Fruit fly (Drosophila melanogaster) whole organism, embryonic: ENCODE results near the gene CG5781.

Source experiments
- Asciz ChIP-seq: fragments of 200-800 bp; sonication (Bioruptor generic); optimal IDR thresholded peaks from 2 replicates; lab custom pipeline; 2017; ENCODE audit warnings: missing biosample characterization, mild to moderate bottlenecking, missing genetic modification characterization, missing genetic modification reagents
- CG10565 ChIP-seq: fragments of 200-800 bp; sonication (Bioruptor generic); optimal IDR thresholded peaks from 3 replicates; lab custom pipeline; 2016; ENCODE audit warnings: missing biosample characterization, mild to moderate bottlenecking, missing genetic modification characterization
- CG11504 ChIP-seq: fragments of 200-800 bp; sonication (Bioruptor generic); optimal IDR thresholded peaks from 3 replicates; lab custom pipeline; 2019; ENCODE audit warnings: missing biosample characterization, mild to moderate bottlenecking, missing genetic modification characterization, moderate library complexity
- CG11560 ChIP-seq: fragments of 200-800 bp; sonication (Bioruptor generic); IDR thresholded peaks from 3 replicates; pipeline ENCODE4 v1.3.6; 2022; ENCODE audit warnings: missing biosample characterization, missing genetic modification characterization
- CG13424 ChIP-seq: fragments of 200-800 bp; sonication (Bioruptor generic); optimal IDR thresholded peaks from 2 replicates; lab custom pipeline; 2019; ENCODE audit warnings: missing biosample characterization, mild to moderate bottlenecking, missing genetic modification characterization, moderate library complexity
- CG13624 ChIP-seq: fragments of 200-800 bp; sonication (Bioruptor generic); optimal IDR thresholded peaks from 2 replicates; lab custom pipeline; 2016; ENCODE audit warnings: missing biosample characterization, missing genetic modification characterization
- CG14441 ChIP-seq: fragments of 200-800 bp; sonication (Bioruptor generic); IDR thresholded peaks from 2 replicates; pipeline ENCODE4 v1.3.6; 2022; ENCODE audit warnings: missing biosample characterization, missing genetic modification characterization
- CG1603 ChIP-seq: fragments of 200-800 bp; sonication (Bioruptor generic); optimal IDR thresholded peaks from 2 replicates; lab custom pipeline; 2019; ENCODE audit warnings: missing biosample characterization, mild to moderate bottlenecking, missing genetic modification characterization, moderate library complexity
- CG18599 ChIP-seq: fragments of 200-800 bp; sonication (Bioruptor generic); optimal IDR thresholded peaks from 3 replicates; lab custom pipeline; 2017; ENCODE audit warnings: missing biosample characterization, missing genetic modification characterization, mild to moderate bottlenecking, moderate library complexity, missing genetic modification reagents
- CG2202 ChIP-seq: fragments of 200-800 bp; sonication (Bioruptor generic); optimal IDR thresholded peaks from 2 replicates; lab custom pipeline; 2018; ENCODE audit warnings: missing biosample characterization, mild to moderate bottlenecking, missing genetic modification characterization
- CG2889 ChIP-seq: fragments of 200-800 bp; sonication (Bioruptor generic); IDR thresholded peaks from 3 replicates; pipeline ENCODE4 v1.3.6; 2022; ENCODE audit warnings: missing biosample characterization, missing genetic modification characterization
- CG30431 ChIP-seq: fragments of 200-800 bp; sonication (Bioruptor generic); optimal IDR thresholded peaks from 2 replicates; lab custom pipeline; 2017; ENCODE audit warnings: missing biosample characterization, missing genetic modification characterization
- CG32532 ChIP-seq: fragments of 200-800 bp; sonication (Bioruptor generic); IDR thresholded peaks from 2 replicates; pipeline ENCODE4 v1.3.6; 2022; ENCODE audit warnings: missing biosample characterization, missing genetic modification characterization
- CG4328 ChIP-seq: fragments of 200-800 bp; sonication (Bioruptor generic); optimal IDR thresholded peaks from 3 replicates; lab custom pipeline; 2017; ENCODE audit warnings: missing biosample characterization, missing genetic modification reagents, missing genetic modification characterization
- CG4424 ChIP-seq: fragments of 200-800 bp; sonication (Bioruptor generic); optimal IDR thresholded peaks from 3 replicates; lab custom pipeline; 2016; ENCODE audit warnings: missing biosample characterization, missing genetic modification characterization
- CG4820 ChIP-seq: fragments of 200-800 bp; sonication (Bioruptor generic); optimal IDR thresholded peaks from 3 replicates; lab custom pipeline; 2016; ENCODE audit warnings: missing biosample characterization, missing genetic modification characterization
- CG6272 ChIP-seq: fragments of 200-800 bp; sonication (Bioruptor generic); IDR thresholded peaks from 2 replicates; pipeline ENCODE4 v1.3.6; 2022; ENCODE audit warnings: missing biosample characterization, missing genetic modification characterization
- CG6654 ChIP-seq: fragments of 200-800 bp; sonication (Bioruptor generic); optimal IDR thresholded peaks from 2 replicates; lab custom pipeline; 2017; ENCODE audit warnings: missing biosample characterization, mild to moderate bottlenecking, missing genetic modification characterization
- CG6683 ChIP-seq: fragments of 200-800 bp; sonication (Bioruptor generic); optimal IDR thresholded peaks from 2 replicates; lab custom pipeline; 2017; ENCODE audit warnings: missing biosample characterization, mild to moderate bottlenecking, missing genetic modification characterization, missing genetic modification reagents
- CG7987 ChIP-seq: fragments of 200-800 bp; sonication (Bioruptor generic); optimal IDR thresholded peaks from 2 replicates; lab custom pipeline; 2018; ENCODE audit warnings: missing biosample characterization, mild to moderate bottlenecking, missing genetic modification characterization, moderate library complexity
- Dll ChIP-seq: fragments of 200-800 bp; sonication (Bioruptor generic); IDR thresholded peaks from 4 replicates; pipeline ENCODE4 v1.3.6; 2022; ENCODE audit warnings: missing biosample characterization, missing genetic modification characterization; ENCODE audit not compliant: partially characterized antibody
- HLH3B ChIP-seq: fragments of 200-800 bp; sonication (Bioruptor generic); IDR thresholded peaks from 2 replicates; pipeline ENCODE4 v1.3.6; 2022; ENCODE audit warnings: missing biosample characterization, missing genetic modification characterization
- HLH54F ChIP-seq: fragments of 200-800 bp; sonication (Bioruptor generic); optimal IDR thresholded peaks from 3 replicates; lab custom pipeline; 2016; ENCODE audit warnings: missing biosample characterization, missing genetic modification characterization
- HLHmδ ChIP-seq: fragments of 200-800 bp; sonication (Bioruptor generic); optimal IDR thresholded peaks from 2 replicates; lab custom pipeline; 2018; ENCODE audit warnings: missing biosample characterization, mild to moderate bottlenecking, missing genetic modification characterization, moderate library complexity
- Hmr ChIP-seq: fragments of 200-800 bp; sonication (Bioruptor generic); optimal IDR thresholded peaks from 3 replicates; lab custom pipeline; 2017; ENCODE audit warnings: mild to moderate bottlenecking, missing biosample characterization, missing genetic modification reagents, missing genetic modification characterization
- Lim3 ChIP-seq: fragments of 200-800 bp; sonication (Bioruptor generic); IDR thresholded peaks from 2 replicates; pipeline ENCODE4 v1.3.6; 2022; ENCODE audit warnings: missing biosample characterization, missing genetic modification characterization
- Med ChIP-seq: fragments of 200-800 bp; sonication (Bioruptor generic); peaks from one replicate; lab custom pipeline; 2016; ENCODE audit warnings: missing biosample characterization, missing genetic modification characterization, mild to moderate bottlenecking, inconsistent platforms, moderate library complexity
- Mes4 ChIP-seq: fragments of 200-800 bp; sonication (Bioruptor generic); optimal IDR thresholded peaks from 2 replicates; lab custom pipeline; 2016; ENCODE audit warnings: missing biosample characterization, missing genetic modification characterization
- PHDP ChIP-seq: fragments of 200-800 bp; sonication (Bioruptor generic); optimal IDR thresholded peaks from 3 replicates; lab custom pipeline; 2018; ENCODE audit warnings: missing biosample characterization, mild to moderate bottlenecking, missing genetic modification characterization, moderate library complexity
- Ravus ChIP-seq: fragments of 200-800 bp; sonication (Bioruptor generic); IDR thresholded peaks from 2 replicates; pipeline ENCODE4 v1.3.6; 2022; ENCODE audit warnings: missing biosample characterization, missing genetic modification characterization
- Taf1 ChIP-seq: fragments of 200-800 bp; sonication (Bioruptor generic); IDR thresholded peaks from 2 replicates; pipeline ENCODE4 v1.3.6; 2022; ENCODE audit warnings: missing biosample characterization, missing genetic modification characterization
- aop ChIP-seq: fragments of 200-800 bp; sonication (Bioruptor generic); IDR thresholded peaks from 2 replicates; pipeline ENCODE4 v1.3.6; 2022; ENCODE audit warnings: missing biosample characterization, missing genetic modification characterization
- az2 ChIP-seq: fragments of 200-800 bp; sonication (Bioruptor generic); optimal IDR thresholded peaks from 3 replicates; lab custom pipeline; 2016; ENCODE audit warnings: missing biosample characterization, missing genetic modification characterization
- bab2 ChIP-seq: fragments of 200-800 bp; sonication (Bioruptor generic); optimal IDR thresholded peaks from 2 replicates; lab custom pipeline; 2016; ENCODE audit warnings: missing biosample characterization, missing genetic modification characterization
- btn ChIP-seq: fragments of 200-800 bp; sonication (Bioruptor generic); optimal IDR thresholded peaks from 2 replicates; lab custom pipeline; 2016; ENCODE audit warnings: missing biosample characterization, missing genetic modification characterization
- exex ChIP-seq: fragments of 200-800 bp; sonication (Bioruptor generic); optimal IDR thresholded peaks from 4 replicates; lab custom pipeline; 2018; ENCODE audit warnings: missing biosample characterization, mild to moderate bottlenecking, missing genetic modification characterization, moderate library complexity
- grau ChIP-seq: fragments of 200-800 bp; optimal IDR thresholded peaks from 3 replicates; lab custom pipeline; 2019; ENCODE audit warnings: missing biosample characterization, mild to moderate bottlenecking, missing genetic modification characterization, moderate library complexity
- gro ChIP-seq: fragments of 200-800 bp; sonication (Bioruptor generic); optimal IDR thresholded peaks from 2 replicates; lab custom pipeline; 2016; ENCODE audit warnings: missing biosample characterization, missing genetic modification characterization
- gsb-n ChIP-seq: fragments of 200-800 bp; sonication (Bioruptor generic); optimal IDR thresholded peaks from 3 replicates; lab custom pipeline; 2018; ENCODE audit warnings: missing biosample characterization, mild to moderate bottlenecking, missing genetic modification characterization
- hth ChIP-seq: fragments of >200 bp; optimal IDR thresholded peaks from 2 replicates; lab custom pipeline; 2017; ENCODE audit warnings: inconsistent platforms
- klu ChIP-seq: fragments of 200-800 bp; sonication (Bioruptor generic); IDR thresholded peaks from 2 replicates; pipeline ENCODE4 v1.3.6; 2022; ENCODE audit warnings: missing biosample characterization, missing genetic modification characterization
- mirr ChIP-seq: fragments of 200-800 bp; sonication (Bioruptor generic); optimal IDR thresholded peaks from 3 replicates; lab custom pipeline; 2018; ENCODE audit warnings: missing biosample characterization, mild to moderate bottlenecking, missing genetic modification characterization
- nerfin-1 ChIP-seq: fragments of 200-800 bp; sonication (Bioruptor generic); optimal IDR thresholded peaks from 3 replicates; lab custom pipeline; 2019; ENCODE audit warnings: missing biosample characterization, mild to moderate bottlenecking, missing genetic modification characterization, moderate library complexity
- nmo ChIP-seq: fragments of 200-800 bp; sonication (Bioruptor generic); optimal IDR thresholded peaks from 2 replicates; lab custom pipeline; 2018; ENCODE audit warnings: missing biosample characterization, mild to moderate bottlenecking, missing genetic modification characterization, moderate library complexity
- p53 ChIP-seq: fragments of 200-800 bp; sonication (Bioruptor generic); optimal IDR thresholded peaks from 2 replicates; lab custom pipeline; 2016; ENCODE audit warnings: missing biosample characterization, missing genetic modification characterization
- pfk ChIP-seq: fragments of 200-800 bp; sonication (Bioruptor generic); optimal IDR thresholded peaks from 2 replicates; lab custom pipeline; 2018; ENCODE audit warnings: missing biosample characterization, mild to moderate bottlenecking, missing genetic modification characterization, moderate library complexity
- pho ChIP-seq: fragments of 200-800 bp; sonication (Bioruptor generic); optimal IDR thresholded peaks from 2 replicates; lab custom pipeline; 2016; ENCODE audit warnings: missing biosample characterization, missing genetic modification characterization
- sqz ChIP-seq: fragments of 200-800 bp; sonication (Bioruptor generic); optimal IDR thresholded peaks from 3 replicates; lab custom pipeline; 2018; ENCODE audit warnings: missing biosample characterization, mild to moderate bottlenecking, missing genetic modification characterization
- ssp ChIP-seq: fragments of 200-800 bp; sonication (Bioruptor generic); IDR thresholded peaks from 2 replicates; pipeline ENCODE4 v1.3.6; 2022; ENCODE audit warnings: missing biosample characterization, missing genetic modification characterization
- stc ChIP-seq: fragments of 200-800 bp; sonication (Bioruptor generic); IDR thresholded peaks from 2 replicates; pipeline ENCODE4 v1.3.6; 2022; ENCODE audit warnings: missing biosample characterization, missing genetic modification characterization
- twi ChIP-seq: fragments of 200-800 bp; optimal IDR thresholded peaks from 2 replicates; lab custom pipeline; 2019; ENCODE audit warnings: missing biosample characterization, mild to moderate bottlenecking, missing genetic modification characterization, moderate library complexity

The CG5781 gene

dm6 chr2L:12704418-12704920 lies 7.3 kb upstream of the CG5781 start, which contains the start of the genes CG5776 and spict (continued):
- TF ChIP-seq pho (GFP tag; lab: Kevin White, UChicago) (peak; percentile 54), gro (GFP tag; lab: Kevin White, UChicago) (no peak), CG6272 (GFP tag; lab: Robert Waterston, UW) (peak; percentile 79), mirr (peak; percentile 1), Dll (GFP tag; lab: Robert Waterston, UW) (peak; percentile 54; the same call in 1 of the 4 replicates), CG11560 (tag; lab: Robert Waterston, UW) (peak; percentile 76; the same call in 2 of the 3 replicates), CG10565 (GFP tag; lab: Kevin White, UChicago) (no peak), bab2 (peak; percentile 30), twi (tag; lab: Kevin White, UChicago) (peak; percentile 69), Mes4 (GFP tag; lab: Kevin White, UChicago) (no peak), nmo (peak; percentile 85), CG6683 (GFP tag; lab: Kevin White, UChicago) (peak; percentile 14), grau (peak; percentile 86), CG11504 (tag; lab: Kevin White, UChicago) (peak; percentile 77), az2 (GFP tag; lab: Kevin White, UChicago) (peak; percentile 23), ssp (GFP tag; lab: Robert Waterston, UW) (peak; percentile 64), btn (GFP tag; lab: Kevin White, UChicago) (no peak), Asciz (no peak), CG13624 (GFP tag; lab: Kevin White, UChicago) (peak; percentile 39), aop (GFP tag; lab: Robert Waterston, UW) (0 out of 2 replicates have a peak, but pooled peaks have one; percentile 12), HLH54F (peak; percentile 67), PHDP (tag; lab: Kevin White, UChicago) (peak; percentile 83), HLH3B (GFP tag; lab: Robert Waterston, UW) (peak; percentile 36; the same call in 1 of the 2 replicates), CG4328 (peak; percentile 31), Med (peak; percentile 74), Lim3 (no peak), CG32532 (peak; percentile 84), CG18599 (GFP tag; lab: Kevin White, UChicago) (peak; percentile 73), pfk (GFP tag; lab: Kevin White, UChicago) (no peak), CG4820 (peak; percentile 33), hth (no peak), Hmr (GFP tag; lab: Kevin White, UChicago) (peak; percentile 91), CG2202 (peak; percentile 61), sqz (GFP tag; lab: Kevin White, UChicago) (no peak), CG13424 (tag; lab: Kevin White, UChicago) (peak; percentile 86), HLHmδ (GFP tag; lab: Kevin White, UChicago) (peak; percentile 3), CG4424 (GFP tag; lab: Kevin White, UChicago) (peak; percentile 47), nerfin-1 (tag; lab: Kevin White, UChicago) (peak; percentile 61), CG6654 (GFP tag; lab: Kevin White, UChicago) (no peak), stc (GFP tag; lab: Robert Waterston, UW) (peak; percentile 74), gsb-n (tag; lab: Kevin White, UChicago) (no peak), exex (peak; percentile 15), CG7987 (peak; percentile 21), Ravus (GFP tag; lab: Robert Waterston, UW) (peak; percentile 45), p53 (GFP tag; lab: Kevin White, UChicago) (no peak), CG30431 (GFP tag; lab: Kevin White, UChicago) (peak; percentile 67), Taf1 (GFP tag; lab: Robert Waterston, UW) (no peak), CG2889 (GFP tag; lab: Robert Waterston, UW) (peak; percentile 70; the same call in 2 of the 3 replicates), klu (GFP tag; lab: Robert Waterston, UW) (peak; percentile 96), CG14441 (GFP tag; lab: Robert Waterston, UW) (peak; percentile 84), CG1603 (tag; lab: Kevin White, UChicago) (peak; percentile 87)
